Worm (Caenorhabditis elegans): Measurements from ENCODE around the gene tbc-13.
A peak's percentile ranks its signal among the peaks of the same experiment; 100 is the strongest.

Gene tbc-13

ce11 chrX:12524514-12524913 is 39.7 kb downstream of the tbc-13 start:
- TF ChIP-seq zip-4 (GFP tag; optimal IDR thresholded peaks at IDR 0.05) (no peak), ceh-82 (tag; optimal IDR thresholded peaks at IDR 0.05) (no peak), fkh-10 (GFP tag; optimal IDR thresholded peaks at IDR 0.05) (no peak), nhr-47 (tag; optimal IDR thresholded peaks at IDR 0.05) (peak; percentile 54), nhr-71 (tag; optimal IDR thresholded peaks at IDR 0.05) (peak; percentile 60), pax-3 (tag; optimal IDR thresholded peaks at IDR 0.05) (peak; percentile 75), nhr-11 (tag; optimal IDR thresholded peaks at IDR 0.05) (peak; percentile 59), fkh-8 (tag; optimal IDR thresholded peaks at IDR 0.05) (peak; percentile 68), dsc-1 (tag; optimal IDR thresholded peaks at IDR 0.05) (peak; percentile 97), sox-4 (tag; optimal IDR thresholded peaks at IDR 0.05) (peak; percentile 60), egl-13 (tag; optimal IDR thresholded peaks at IDR 0.05) (peak; percentile 18), tlp-1 (tag; optimal IDR thresholded peaks at IDR 0.05) (no peak)

- TF ChIP-seq egl-13 (tag; optimal IDR thresholded peaks at IDR 0.05) (no peak), pqm-1 (tag; optimal IDR thresholded peaks at IDR 0.05) (no peak), fkh-4 (tag; optimal IDR thresholded peaks at IDR 0.05; ENCODE audit: borderline replicate concordance) (no peak), ztf-4 (tag; optimal IDR thresholded peaks at IDR 0.05) (no peak), lsy-2 (tag; optimal IDR thresholded peaks at IDR 0.05) (no peak), irx-1 (tag; optimal IDR thresholded peaks at IDR 0.05) (no peak), ztf-11 (tag; optimal IDR thresholded peaks at IDR 0.05) (no peak), tlp-1 (tag; optimal IDR thresholded peaks at IDR 0.05) (no peak), elt-2 (tag; optimal IDR thresholded peaks at IDR 0.05) (no peak), unc-98 (GFP tag; IDR thresholded peaks at IDR 0.05) (no peak), isw-1 (GFP tag; IDR thresholded peaks at IDR 0.05) (no peak), nhr-84 (tag; optimal IDR thresholded peaks at IDR 0.05) (no peak), efl-1 (optimal IDR thresholded peaks at IDR 0.05) (no peak), efl-1 (GFP tag; optimal IDR thresholded peaks at IDR 0.05 in 1 of 2) (no peak), unc-86 (tag; optimal IDR thresholded peaks at IDR 0.05) (no peak), mef-2 (tag; optimal IDR thresholded peaks at IDR 0.05) (no peak), lin-13 (GFP tag; optimal IDR thresholded peaks at IDR 0.05) (no peak), ama-1 (optimal IDR thresholded peaks at IDR 0.05) (no peak), ceh-90 (tag; optimal IDR thresholded peaks at IDR 0.05) (no peak)
These were observed 40.5 kb downstream of the tbc-13 start, which contains the start of gene scd-1 for ce11 chrX:12525359-12525839. scd-1 (minus strand) TSS chrX:12525789.

- peak; percentile 8 for TF ChIP-seq tbx-2 (tag; optimal IDR thresholded peaks at IDR 0.05)
- no peak for TF ChIP-seq efl-3 (GFP tag; optimal IDR thresholded peaks at IDR 0.05)
- TF ChIP-seq lin-39 (tag; optimal IDR thresholded peaks at IDR 0.05), result no peak
- TF ChIP-seq nhr-11 (tag; optimal IDR thresholded peaks at IDR 0.05), result no peak
- TF ChIP-seq fkh-8 (tag; optimal IDR thresholded peaks at IDR 0.05), result peak; percentile 37
- TF ChIP-seq lin-14 (GFP tag; optimal IDR thresholded peaks at IDR 0.05), result peak; percentile 72
- TF ChIP-seq unc-86 (tag; optimal IDR thresholded peaks at IDR 0.05), result peak; percentile 91
- no peak for TF ChIP-seq aly-2 (tag; optimal IDR thresholded peaks at IDR 0.05)
These were observed 47.6 kb downstream of the tbc-13 start for ce11 chrX:12532405-12532804.

- peak; percentile 13 for TF ChIP-seq lin-14 (GFP tag; optimal IDR thresholded peaks at IDR 0.05)
- TF ChIP-seq jun-1 (tag; optimal IDR thresholded peaks at IDR 0.05), result no peak
- TF ChIP-seq blmp-1 (tag; optimal IDR thresholded peaks at IDR 0.05), result no peak
- TF ChIP-seq unc-86 (tag; optimal IDR thresholded peaks at IDR 0.05), result peak; percentile 70
These were observed 49.6 kb downstream of the tbc-13 start for ce11 chrX:12534476-12534875.

ce11 chrX:12538794-12539193 is 53.9 kb downstream of the tbc-13 start:
- TF ChIP-seq C34B4.2 (tag; optimal IDR thresholded peaks at IDR 0.05) (no peak), isw-1 (GFP tag; IDR thresholded peaks at IDR 0.05) (no peak), ceh-63 (GFP tag; optimal IDR thresholded peaks at IDR 0.05) (no peak), blmp-1 (tag; optimal IDR thresholded peaks at IDR 0.05) (no peak), sox-4 (tag; optimal IDR thresholded peaks at IDR 0.05) (no peak)
